Worm (Caenorhabditis elegans) whole organism, L4 larva: Measurements from ENCODE around the gene mtx-2.
A peak's percentile ranks its signal among the peaks of the same experiment; 100 is the strongest.

Experiments
- F49E8.2 ChIP-seq: sonication (generic microtip); optimal IDR thresholded peaks from 2 replicates; lab custom pipeline; 2016; ENCODE audit warnings: missing compliant biosample characterization, mild to moderate bottlenecking, missing genetic modification characterization, borderline replicate concordance
- T26A8.4 ChIP-seq: fragments of 200-800 bp; sonication (Bioruptor generic); IDR thresholded peaks from 2 replicates; pipeline ENCODE4 v1.3.6; 2022; ENCODE audit warnings: missing genetic modification characterization, missing compliant biosample characterization
- Y48G9A.11 ChIP-seq: fragments of 200-800 bp; sonication (Bioruptor generic); IDR thresholded peaks from 2 replicates; pipeline ENCODE4 v1.3.6; 2022; ENCODE audit warnings: missing genetic modification reagents, missing genetic modification characterization, missing compliant biosample characterization
- ceh-20 ChIP-seq: fragments of 200-800 bp; sonication (Bioruptor generic); IDR thresholded peaks from 2 replicates; pipeline ENCODE4 v1.3.6; 2022; ENCODE audit warnings: missing genetic modification reagents, missing genetic modification characterization, missing compliant biosample characterization
- fkh-10 ChIP-seq: fragments of 150-350 bp; optimal IDR thresholded peaks from 2 replicates; lab custom pipeline; 2014; ENCODE audit warnings: missing biosample characterization, missing genetic modification reagents, missing genetic modification characterization
- fos-1 ChIP-seq: fragments of 150-350 bp; optimal IDR thresholded peaks from 2 replicates; lab custom pipeline; 2014; ENCODE audit warnings: missing biosample characterization, missing genetic modification characterization
- hlh-11 ChIP-seq: fragments of 200-800 bp; sonication (Bioruptor generic); optimal IDR thresholded peaks from 2 replicates; lab custom pipeline; 2018; ENCODE audit warnings: mild to moderate bottlenecking, missing genetic modification characterization, missing compliant biosample characterization
- hlh-30 ChIP-seq: sonication (generic microtip); optimal IDR thresholded peaks from 2 replicates; lab custom pipeline; 2017; ENCODE audit warnings: antibody characterized with exemption, mild to moderate bottlenecking, missing genetic modification characterization, missing compliant biosample characterization; ENCODE audit not compliant: insufficient read depth
- hmg-1.1 ChIP-seq: fragments of 200-800 bp; sonication (Bioruptor generic); IDR thresholded peaks from 2 replicates; pipeline ENCODE4 v1.3.6; 2022; ENCODE audit warnings: missing genetic modification reagents, missing genetic modification characterization, missing compliant biosample characterization
- lin-1 ChIP-seq: fragments of 200-800 bp; sonication (Bioruptor generic); IDR thresholded peaks from 2 replicates; pipeline ENCODE4 v1.3.6; 2022; ENCODE audit warnings: missing genetic modification reagents, missing genetic modification characterization, missing compliant biosample characterization
- lin-13 ChIP-seq: fragments of 150-350 bp; optimal IDR thresholded peaks from 2 replicates; lab custom pipeline; 2014; ENCODE audit warnings: missing biosample characterization, missing genetic modification reagents, missing genetic modification characterization
- lsy-2 ChIP-seq, 2 experiments: fragments of 150-350 bp in 1 of 2; sonication (generic microtip) in 1 of 2; optimal IDR thresholded peaks; 2 replicates each; lab custom pipeline; 2014 to 2017; ENCODE audit warnings: missing biosample characterization in 2 of 2, missing genetic modification characterization in 2 of 2
- mdl-1 ChIP-seq, 2 experiments: fragments of 150-350 bp in 1 of 2; sonication (generic microtip) in 1 of 2; optimal IDR thresholded peaks; 2 replicates each; lab custom pipeline; 2014 to 2017; ENCODE audit warnings: missing biosample characterization in 2 of 2, missing genetic modification characterization in 2 of 2
- nhr-10 ChIP-seq: fragments of 150-350 bp; optimal IDR thresholded peaks from 2 replicates; lab custom pipeline; 2014; ENCODE audit warnings: missing biosample characterization, missing genetic modification characterization
- nhr-28 ChIP-seq: fragments of 150-350 bp; optimal IDR thresholded peaks from 2 replicates; lab custom pipeline; 2014; ENCODE audit warnings: missing biosample characterization, missing genetic modification characterization
- nhr-77 ChIP-seq: fragments of 150-350 bp; optimal IDR thresholded peaks from 2 replicates; lab custom pipeline; 2014; ENCODE audit warnings: missing biosample characterization, missing genetic modification characterization
- rbr-2 ChIP-seq: sonication (generic microtip); optimal IDR thresholded peaks from 2 replicates; lab custom pipeline; 2016; ENCODE audit warnings: missing genotype, missing genetic modification characterization, missing compliant biosample characterization
- saeg-2 ChIP-seq: fragments of 200-800 bp; sonication (Bioruptor generic); IDR thresholded peaks from 2 replicates; pipeline ENCODE4 v1.3.6; 2022; ENCODE audit warnings: missing genetic modification reagents, missing genetic modification characterization, missing compliant biosample characterization
- set-16 ChIP-seq: fragments of 200-800 bp; sonication (Bioruptor generic); IDR thresholded peaks from 2 replicates; pipeline ENCODE4 v1.3.6; 2022; ENCODE audit warnings: missing genetic modification reagents, missing genetic modification characterization, missing compliant biosample characterization
- zfp-2 ChIP-seq: sonication (generic microtip); optimal IDR thresholded peaks from 2 replicates; lab custom pipeline; 2016; ENCODE audit warnings: mild to moderate bottlenecking, missing genetic modification characterization, missing compliant biosample characterization

The mtx-2 gene

ce11 chrIII:7718318-7718717, 45.1 kb downstream of the mtx-2 start (continued):
- TF ChIP-seq rbr-2 (tag; lab: Kevin White, UChicago), result peak; percentile 24
- peak; percentile 94 for TF ChIP-seq lin-13 (GFP tag; lab: Kevin White, UChicago)
- peak; percentile 72 for TF ChIP-seq ceh-20
- TF ChIP-seq nhr-77, result peak; percentile 95
- TF ChIP-seq lin-1 (GFP tag; lab: Robert Waterston, UW), result peak; percentile 59
- no peak for TF ChIP-seq fos-1 (tag; lab: Kevin White, UChicago)
- peak; percentile 91 for TF ChIP-seq hlh-11
- no peak for TF ChIP-seq saeg-2 (GFP tag; lab: Robert Waterston, UW)
- TF ChIP-seq T26A8.4, result no peak
- peak; percentile 100 for TF ChIP-seq nhr-28 (tag; lab: Kevin White, UChicago)
- TF ChIP-seq lsy-2 (tag; optimal IDR thresholded peaks at IDR 0.05; lab: Kevin White, UChicago), result peak; percentile 55 to 64
- peak; percentile 3 for TF ChIP-seq nhr-10 (tag; lab: Kevin White, UChicago)
- no peak for TF ChIP-seq fkh-10 (GFP tag; lab: Kevin White, UChicago)
- TF ChIP-seq mdl-1 (tag; optimal IDR thresholded peaks at IDR 0.05; lab: Kevin White, UChicago), result peak in 1 of 2 experiments; percentile 83
- TF ChIP-seq hmg-1.1 (GFP tag; lab: Robert Waterston, UW), result peak; percentile 54
- peak; percentile 87 for TF ChIP-seq hlh-30 (tag; lab: Kevin White, UChicago)

- TF ChIP-seq zfp-2 (tag; lab: Kevin White, UChicago), result no peak
- 0 out of 2 replicates have a peak, but pooled peaks have one; percentile 10 for TF ChIP-seq hmg-1.1 (GFP tag; lab: Robert Waterston, UW)
- no peak for TF ChIP-seq F49E8.2 (tag; lab: Kevin White, UChicago)
- TF ChIP-seq set-16 (GFP tag; lab: Robert Waterston, UW), result peak; percentile 44; the same call in 1 of the 2 replicates
These were observed 46.9 kb downstream of the mtx-2 start for ce11 chrIII:7716550-7716949.

ce11 chrIII:7715151-7715550, 48.3 kb downstream of the mtx-2 start:
- peak; percentile 97 for TF ChIP-seq Y48G9A.11 (GFP tag; lab: Robert Waterston, UW)
